Worm (Caenorhabditis elegans) whole organism, L1 larva: ENCODE results near the gene str-243.

Source experiments
- ceh-82 ChIP-seq, 3 experiments: fragments of 150-350 bp in 1 of 3; sonication (generic microtip) in 2 of 3; optimal IDR thresholded peaks; 2 replicates each; lab custom pipeline; 2014 to 2017; ENCODE audit warnings: missing biosample characterization in 3 of 3, missing genetic modification characterization in 3 of 3
- egl-27 ChIP-seq, 2 experiments: fragments of 150-350 bp in 1 of 2; sonication (generic microtip); optimal IDR thresholded peaks; 3 replicates each; lab custom pipeline; 2017 to 2018; ENCODE audit warnings: missing biosample characterization in 2 of 2, missing genetic modification characterization in 2 of 2, missing genetic modification reagents in 2 of 2
- fkh-4 ChIP-seq: sonication (generic microtip); optimal IDR thresholded peaks from 2 replicates; lab custom pipeline; 2016; ENCODE audit warnings: missing compliant biosample characterization, missing genetic modification characterization, borderline replicate concordance
- mep-1 ChIP-seq: fragments of 150-350 bp; optimal IDR thresholded peaks from 2 replicates; lab custom pipeline; 2014; ENCODE audit warnings: missing biosample characterization, missing genetic modification characterization
- nhr-12 ChIP-seq: sonication (generic microtip); optimal IDR thresholded peaks from 2 replicates; lab custom pipeline; 2017; ENCODE audit warnings: missing biosample characterization, missing genetic modification characterization
- nhr-85 ChIP-seq: sonication (generic microtip); peaks from one replicate; lab custom pipeline; 2016; ENCODE audit warnings: missing genetic modification characterization, inconsistent platforms, missing compliant biosample characterization
- ztf-4 ChIP-seq: fragments of 150-350 bp; optimal IDR thresholded peaks from 2 replicates; lab custom pipeline; 2014; ENCODE audit warnings: missing biosample characterization, missing genetic modification characterization

DNA sequence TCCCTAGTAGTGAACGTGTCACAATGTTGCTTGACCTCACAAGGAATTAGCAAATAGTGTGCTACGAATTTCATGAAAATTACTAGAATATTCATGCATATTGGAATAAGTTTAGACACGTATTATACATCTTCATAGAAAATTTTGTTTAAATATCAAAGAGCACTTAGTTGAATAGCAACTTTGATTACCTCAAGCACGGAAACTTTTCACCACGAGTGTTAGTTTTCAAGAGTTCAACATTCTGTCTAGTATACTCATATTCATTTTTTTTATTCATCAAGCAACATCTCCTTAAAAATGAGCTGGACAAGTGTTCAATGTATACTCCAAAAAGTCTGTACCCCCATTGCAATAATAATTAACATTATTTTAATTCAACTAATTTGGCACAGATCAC lies at the start of gene str-243:
- TF ChIP-seq ceh-82 (tag; optimal IDR thresholded peaks at IDR 0.05; lab: Kevin White, UChicago), result no peak
- TF ChIP-seq ztf-4, result no peak
- no peak for TF ChIP-seq mep-1 (tag; lab: Kevin White, UChicago)
- no peak for TF ChIP-seq nhr-12
- no peak for TF ChIP-seq fkh-4 (tag; lab: Kevin White, UChicago)
- TF ChIP-seq egl-27 (tag; optimal IDR thresholded peaks at IDR 0.05; lab: Kevin White, UChicago), result no peak
- no peak for TF ChIP-seq nhr-85 (tag; lab: Kevin White, UChicago)
